Fruit fly (Drosophila melanogaster): Measurements from ENCODE around the gene Jon74E.

Gene Jon74E

DNA sequence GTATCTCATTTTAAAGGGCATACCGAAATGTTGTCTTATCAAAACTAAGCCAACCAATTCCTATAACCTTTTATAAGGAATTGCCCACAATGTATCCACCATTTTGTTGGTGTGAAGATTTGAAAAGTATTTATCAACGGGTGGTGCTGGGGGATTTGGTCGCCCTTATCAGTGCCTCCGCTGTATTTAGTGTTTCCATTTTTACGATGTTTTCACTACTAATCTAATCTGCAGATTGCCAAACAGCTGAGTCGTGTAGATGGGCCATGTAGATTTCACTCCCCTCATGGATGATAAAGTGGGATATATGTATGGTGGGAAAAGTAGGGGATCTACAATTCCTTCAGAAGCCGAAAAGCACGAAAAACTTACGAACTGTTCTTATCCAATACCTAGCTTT, 17.5 kb downstream of the Jon74E start (continued):
- peak; percentile 16 for TF ChIP-seq pros (GFP tag; optimal IDR thresholded peaks at IDR 0.05)
- no peak for TF ChIP-seq Fer2 (tag; optimal IDR thresholded peaks at IDR 0.05)
- TF ChIP-seq CG10274 (GFP tag; optimal IDR thresholded peaks at IDR 0.05): peak; percentile 81
- peak; percentile 11 for TF ChIP-seq CG1603 (tag; optimal IDR thresholded peaks at IDR 0.05)
- TF ChIP-seq CG4854 (GFP tag; optimal IDR thresholded peaks at IDR 0.05): no peak
- peak; percentile 99 for TF ChIP-seq mirr (GFP tag; optimal IDR thresholded peaks at IDR 0.05)
- peak; percentile 5 for TF ChIP-seq CG13894 (tag; optimal IDR thresholded peaks at IDR 0.05)
- peak; percentile 5 for TF ChIP-seq Hmr (GFP tag; optimal IDR thresholded peaks at IDR 0.05)
- no peak for TF ChIP-seq run (tag; optimal IDR thresholded peaks at IDR 0.05)
- no peak for TF ChIP-seq CG3847 (GFP tag; IDR thresholded peaks at IDR 0.05)
- peak; percentile 25 for TF ChIP-seq CG6813 (GFP tag; optimal IDR thresholded peaks at IDR 0.05)
- TF ChIP-seq sens (GFP tag): peak; percentile 44
- peak; percentile 25 for TF ChIP-seq Fer1 (GFP tag; optimal IDR thresholded peaks at IDR 0.05)
- TF ChIP-seq trh (GFP tag; optimal IDR thresholded peaks at IDR 0.05): no peak
- TF ChIP-seq CG30403 (GFP tag; optimal IDR thresholded peaks at IDR 0.05): no peak
- TF ChIP-seq CG17328 (GFP tag; IDR thresholded peaks at IDR 0.05): no peak
- TF ChIP-seq CG12071 (GFP tag; optimal IDR thresholded peaks at IDR 0.05): peak; percentile 50
- TF ChIP-seq org-1 (GFP tag; optimal IDR thresholded peaks at IDR 0.05): no peak

DNA sequence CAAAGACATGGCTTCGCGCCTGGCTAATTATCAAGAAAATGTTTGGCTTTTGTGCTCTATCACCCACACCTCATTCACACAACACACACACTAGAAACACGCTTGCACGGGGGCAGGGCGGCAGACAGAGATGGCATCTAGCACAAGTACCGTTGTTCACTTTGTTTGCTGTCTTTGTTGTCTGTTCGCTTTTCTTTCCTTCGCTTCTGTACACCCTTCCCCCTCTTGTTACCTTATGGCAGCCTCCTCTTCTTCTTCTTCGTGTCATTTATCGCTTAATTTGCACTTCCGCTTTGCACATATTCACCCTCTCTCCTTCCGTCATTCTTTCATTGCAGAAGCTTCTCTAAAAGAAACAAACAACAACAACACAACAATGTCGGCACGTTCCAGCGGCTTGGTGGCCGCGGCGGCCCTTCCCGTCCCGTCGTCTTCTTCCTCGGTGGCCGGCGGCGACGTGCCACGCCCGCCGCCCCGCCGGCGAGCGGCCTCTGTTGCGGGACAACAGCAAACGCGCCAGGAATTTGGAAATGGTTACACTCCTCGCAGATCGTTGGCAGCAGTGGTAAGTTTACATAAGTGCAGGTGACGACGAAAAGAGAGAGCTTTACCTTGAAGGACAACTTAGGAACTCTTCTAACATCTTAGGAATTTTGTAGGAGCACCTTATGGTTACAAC, 18.3 kb downstream of the Jon74E start:
- TF ChIP-seq D19A (tag; optimal IDR thresholded peaks at IDR 0.05) (peak; percentile 53), CG10321 (GFP tag; IDR thresholded peaks at IDR 0.05) (peak; percentile 80), CG12769 (tag; optimal IDR thresholded peaks at IDR 0.05) (no peak), Nf-YA (GFP tag; IDR thresholded peaks at IDR 0.05) (0 out of 2 replicates have a peak, but pooled peaks have one; percentile 17), Dad (GFP tag; optimal IDR thresholded peaks at IDR 0.05) (no peak), HHEX (GFP tag; optimal IDR thresholded peaks at IDR 0.05) (peak; percentile 22), cg (GFP tag; optimal IDR thresholded peaks at IDR 0.05) (peak; percentile 73), CG4617 (GFP tag; optimal IDR thresholded peaks at IDR 0.05; ENCODE audit: borderline replicate concordance) (no peak), vvl (GFP tag; IDR thresholded peaks at IDR 0.05) (no peak), crol (GFP tag; IDR thresholded peaks at IDR 0.05) (peak; percentile 91), kni (GFP tag; optimal IDR thresholded peaks at IDR 0.05) (peak; percentile 46), Opbp (GFP tag; IDR thresholded peaks at IDR 0.05; ENCODE audit: partially characterized antibody) (0 out of 3 replicates have a peak, but pooled peaks have one; percentile 20), CG10654 (GFP tag; optimal IDR thresholded peaks at IDR 0.05) (no peak), Doc3 (GFP tag; IDR thresholded peaks at IDR 0.05; ENCODE audit: partially characterized antibody) (0 out of 3 replicates have a peak, but pooled peaks have one; percentile 14), CG12744 (GFP tag; optimal IDR thresholded peaks at IDR 0.05) (no peak), CG11723 (GFP tag; optimal IDR thresholded peaks at IDR 0.05) (peak; percentile 7), CG11085 (GFP tag; IDR thresholded peaks at IDR 0.05) (no peak), CG11695 (GFP tag; IDR thresholded peaks at IDR 0.05) (0 out of 3 replicates have a peak, but pooled peaks have one; percentile 14), Awh (GFP tag; IDR thresholded peaks at IDR 0.05) (no peak), Trl (optimal IDR thresholded peaks at IDR 0.05) (no peak), Trl (GFP tag; optimal IDR thresholded peaks at IDR 0.05) (peak; percentile 3), Hmr (GFP tag; optimal IDR thresholded peaks at IDR 0.05) (no peak), CG6791 (GFP tag; IDR thresholded peaks at IDR 0.05; ENCODE audit: partially characterized antibody) (0 out of 3 replicates have a peak, but pooled peaks have one; percentile 21), repo (GFP tag; optimal IDR thresholded peaks at IDR 0.05) (peak; percentile 4), D (optimal IDR thresholded peaks at IDR 0.05) (peak; percentile 34), D (GFP tag; optimal IDR thresholded peaks at IDR 0.05) (no peak), salm (tag; optimal IDR thresholded peaks at IDR 0.05) (no peak), H15 (GFP tag; IDR thresholded peaks at IDR 0.05) (0 out of 3 replicates have a peak, but pooled peaks have one; percentile 25), wdn (GFP tag; IDR thresholded peaks at IDR 0.05) (no peak), CG17385 (GFP tag; optimal IDR thresholded peaks at IDR 0.05) (peak; percentile 72), E2f2 (GFP tag; IDR thresholded peaks at IDR 0.05) (peak; percentile 22; the same call in 1 of the 2 replicates), ATbp (GFP tag; optimal IDR thresholded peaks at IDR 0.05) (peak; percentile 32)
